Worm (Caenorhabditis elegans): ENCODE measurements around the gene lgc-25.
A peak's percentile ranks its signal among the peaks of the same experiment; 100 is the strongest.

Gene lgc-25

ce11 chrX:14134883-14135282, 26.7 kb downstream of the lgc-25 start (continued):
- TF ChIP-seq ets-4 (GFP tag; optimal IDR thresholded peaks at IDR 0.05) (no peak), xnd-1 (tag; optimal IDR thresholded peaks at IDR 0.05) (no peak), mxl-1 (tag; optimal IDR thresholded peaks at IDR 0.05) (no peak), nhr-179 (tag; optimal IDR thresholded peaks at IDR 0.05) (no peak), nfyb-1 (GFP tag; IDR thresholded peaks at IDR 0.05) (peak; percentile 75; the same call in 1 of the 2 replicates), Y56A3A.18 (GFP tag; IDR thresholded peaks at IDR 0.05) (0 out of 2 replicates have a peak, but pooled peaks have one; percentile 64), hrde-1 (tag; optimal IDR thresholded peaks at IDR 0.05; ENCODE audit: borderline replicate concordance) (no peak), ceh-79 (tag; optimal IDR thresholded peaks at IDR 0.05) (no peak), B0019.2 (GFP tag; conservative IDR thresholded peaks at IDR 0.05) (no peak), attf-6 (GFP tag; IDR thresholded peaks at IDR 0.05) (0 out of 2 replicates have a peak, but pooled peaks have one; percentile 50), nfya-2 (GFP tag; IDR thresholded peaks at IDR 0.05) (no peak), hmg-1.2 (GFP tag; IDR thresholded peaks at IDR 0.05) (peak; percentile 66), hmg-20 (GFP tag; IDR thresholded peaks at IDR 0.05) (0 out of 2 replicates have a peak, but pooled peaks have one; percentile 12), lag-1 (GFP tag; IDR thresholded peaks at IDR 0.05) (no peak), madf-6 (GFP tag; IDR thresholded peaks at IDR 0.05) (0 out of 2 replicates have a peak, but pooled peaks have one; percentile 39), ztf-25 (GFP tag; IDR thresholded peaks at IDR 0.05) (0 out of 2 replicates have a peak, but pooled peaks have one; percentile 37), ZK185.1 (tag; optimal IDR thresholded peaks at IDR 0.05; ENCODE audit: poor library complexity, severe bottlenecking) (no peak)

- TF ChIP-seq Y53G8AR.9 (GFP tag; conservative IDR thresholded peaks at IDR 0.05) (no peak), F52B5.7 (tag; optimal IDR thresholded peaks at IDR 0.05) (no peak), mel-28 (tag; optimal IDR thresholded peaks at IDR 0.05; ENCODE audit: borderline replicate concordance) (no peak), tbp1 (GFP tag; optimal IDR thresholded peaks at IDR 0.05) (no peak), hmg-1.2 (GFP tag; IDR thresholded peaks at IDR 0.05) (no peak)
Measured at ce11 chrX:14134244-14134643, 27.3 kb downstream of the lgc-25 start, which contains the start of gene F28H6.8. TSS of gene F28H6.8 (minus strand) at chrX:14134344.

- TF ChIP-seq hlh-12 (tag; optimal IDR thresholded peaks at IDR 0.05): no peak
- no peak for TF ChIP-seq atf-7 (tag; optimal IDR thresholded peaks at IDR 0.05)
- TF ChIP-seq sptf-2 (GFP tag; optimal IDR thresholded peaks at IDR 0.05): no peak
- TF ChIP-seq F55B11.4 (tag; optimal IDR thresholded peaks at IDR 0.05; ENCODE audit: borderline replicate concordance, insufficient read depth): no peak
- no peak for TF ChIP-seq F57A8.1 (GFP tag; optimal IDR thresholded peaks at IDR 0.05)
- TF ChIP-seq aptf-2 (GFP tag; conservative IDR thresholded peaks at IDR 0.05): no peak
- TF ChIP-seq ztf-26 (tag; optimal IDR thresholded peaks at IDR 0.05): no peak
- TF ChIP-seq snpc-1.1 (tag; optimal IDR thresholded peaks at IDR 0.05; ENCODE audit: insufficient read depth): no peak
- TF ChIP-seq tlf-1 (GFP tag; optimal IDR thresholded peaks at IDR 0.05): no peak
- no peak for TF ChIP-seq T26A5.8 (tag; optimal IDR thresholded peaks at IDR 0.05)
- TF ChIP-seq ceh-40 (GFP tag; IDR thresholded peaks at IDR 0.05): no peak
- no peak for TF ChIP-seq athp-1 (tag; optimal IDR thresholded peaks at IDR 0.05)
- TF ChIP-seq nhr-80 (tag; optimal IDR thresholded peaks at IDR 0.05): no peak
- no peak for TF ChIP-seq egrh-3 (GFP tag; IDR thresholded peaks at IDR 0.05)
- TF ChIP-seq ceh-91 (GFP tag; IDR thresholded peaks at IDR 0.05): no peak
- no peak for TF ChIP-seq ZK185.1 (tag; optimal IDR thresholded peaks at IDR 0.05; ENCODE audit: poor library complexity, severe bottlenecking)
- TF ChIP-seq nhr-27 (tag; optimal IDR thresholded peaks at IDR 0.05): no peak
- no peak for TF ChIP-seq ztf-3 (GFP tag; optimal IDR thresholded peaks at IDR 0.05)
- no peak for TF ChIP-seq ccch-3 (GFP tag; optimal IDR thresholded peaks at IDR 0.05)
- no peak for TF ChIP-seq F23B12.7 (tag; optimal IDR thresholded peaks at IDR 0.05; ENCODE audit: insufficient read depth)
Measured at ce11 chrX:14132677-14133076, 28.9 kb downstream of the lgc-25 start.
